Fruit fly (Drosophila melanogaster): Measurements from ENCODE around the gene ND-ASHI.

The ND-ASHI gene

DNA sequence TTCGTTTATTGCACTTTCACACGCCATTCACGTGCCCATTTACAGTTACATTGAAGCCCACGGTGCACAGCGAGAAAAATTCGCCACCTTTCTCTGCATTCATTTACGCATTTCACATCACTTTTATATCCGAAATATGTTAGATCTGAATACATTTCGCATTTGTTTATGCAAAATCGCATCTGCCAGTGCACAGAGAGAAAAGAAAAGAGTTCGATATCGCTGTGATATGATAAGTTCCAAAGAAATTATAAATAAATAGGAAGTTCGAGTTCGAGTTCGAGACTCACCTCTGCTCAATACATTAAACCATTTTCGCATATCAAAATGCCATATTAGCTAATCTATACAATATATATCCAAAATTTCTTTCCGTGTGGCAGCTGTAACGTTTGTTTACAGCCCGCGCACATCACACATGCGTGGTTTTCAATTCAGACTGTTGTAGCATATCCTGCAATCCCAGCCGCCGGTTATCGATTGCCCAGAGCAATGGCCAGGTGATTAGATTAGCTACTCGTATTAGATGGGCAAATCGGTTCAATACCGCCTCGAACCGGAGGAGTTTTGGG is 22.8 kb downstream of the ND-ASHI start (continued):
- TF ChIP-seq D (optimal IDR thresholded peaks at IDR 0.05) (no peak), D (GFP tag; optimal IDR thresholded peaks at IDR 0.05) (peak; percentile 79), hkb (optimal IDR thresholded peaks at IDR 0.05) (no peak), hkb (GFP tag; IDR thresholded peaks at IDR 0.05) (peak; percentile 88), chn (GFP tag; optimal IDR thresholded peaks at IDR 0.05) (peak; percentile 79), pb (GFP tag; optimal IDR thresholded peaks at IDR 0.05) (peak; percentile 71), bcd (GFP tag; optimal IDR thresholded peaks at IDR 0.05) (peak; percentile 82), CrebB (tag; optimal IDR thresholded peaks at IDR 0.05) (peak; percentile 45), ap (GFP tag; IDR thresholded peaks at IDR 0.05) (peak; percentile 45; the same call in 1 of the 2 replicates), phol (tag; optimal IDR thresholded peaks at IDR 0.05) (peak; percentile 86), otp (GFP tag; IDR thresholded peaks at IDR 0.05) (peak; percentile 73), Vsx1 (GFP tag; optimal IDR thresholded peaks at IDR 0.05) (peak; percentile 62), unc-4 (GFP tag; IDR thresholded peaks at IDR 0.05; ENCODE audit: partially characterized antibody) (no peak), fd102C (GFP tag; optimal IDR thresholded peaks at IDR 0.05) (peak; percentile 17), onecut (GFP tag; IDR thresholded peaks at IDR 0.05) (peak; percentile 81), amos (GFP tag; IDR thresholded peaks at IDR 0.05; ENCODE audit: partially characterized antibody) (no peak), vfl (GFP tag; optimal IDR thresholded peaks at IDR 0.05) (peak; percentile 72), gsb (GFP tag; IDR thresholded peaks at IDR 0.05) (peak; percentile 45; the same call in 1 of the 2 replicates), HLH4C (GFP tag; IDR thresholded peaks at IDR 0.05; ENCODE audit: partially characterized antibody) (no peak), fd64A (GFP tag; optimal IDR thresholded peaks at IDR 0.05) (peak; percentile 18), Fer2 (tag; optimal IDR thresholded peaks at IDR 0.05) (peak; percentile 49), disco-r (GFP tag; optimal IDR thresholded peaks at IDR 0.05) (peak; percentile 65), ro (GFP tag; IDR thresholded peaks at IDR 0.05) (0 out of 2 replicates have a peak, but pooled peaks have one; percentile 53), CG15479 (GFP tag; optimal IDR thresholded peaks at IDR 0.05) (no peak), CG1024 (GFP tag; IDR thresholded peaks at IDR 0.05) (peak; percentile 45; the same call in 1 of the 2 replicates), Nf-YA (GFP tag; IDR thresholded peaks at IDR 0.05) (0 out of 2 replicates have a peak, but pooled peaks have one; percentile 47), CG11247 (GFP tag; IDR thresholded peaks at IDR 0.05) (peak; percentile 75), shn (GFP tag; optimal IDR thresholded peaks at IDR 0.05) (peak; percentile 67), ttk (GFP tag; IDR thresholded peaks at IDR 0.05) (peak; percentile 78), CG12104 (GFP tag; optimal IDR thresholded peaks at IDR 0.05) (peak; percentile 86), CG17328 (GFP tag; IDR thresholded peaks at IDR 0.05) (peak; percentile 76), ash1 (GFP tag; optimal IDR thresholded peaks at IDR 0.05) (no peak), Xbp1 (GFP tag; optimal IDR thresholded peaks at IDR 0.05) (peak; percentile 87), Abd-B (GFP tag; optimal IDR thresholded peaks at IDR 0.05) (peak; percentile 84), p53 (GFP tag; optimal IDR thresholded peaks at IDR 0.05) (peak; percentile 46), her (GFP tag; optimal IDR thresholded peaks at IDR 0.05) (peak; percentile 70), gfzf (GFP tag; optimal IDR thresholded peaks at IDR 0.05) (no peak), Gug (GFP tag; IDR thresholded peaks at IDR 0.05) (peak; percentile 72), Xrp1 (GFP tag; IDR thresholded peaks at IDR 0.05) (peak; percentile 80), corto (GFP tag; optimal IDR thresholded peaks at IDR 0.05) (peak; percentile 73), CG2199 (GFP tag; IDR thresholded peaks at IDR 0.05) (no peak), schlank (tag; optimal IDR thresholded peaks at IDR 0.05) (peak; percentile 70), CG2712 (tag; optimal IDR thresholded peaks at IDR 0.05) (peak; percentile 83), btn (GFP tag; optimal IDR thresholded peaks at IDR 0.05) (peak; percentile 66), CG16779 (GFP tag; IDR thresholded peaks at IDR 0.05) (no peak), toy (GFP tag; IDR thresholded peaks at IDR 0.05) (0 out of 2 replicates have a peak, but pooled peaks have one; percentile 29), CG4360 (GFP tag; IDR thresholded peaks at IDR 0.05) (no peak), TFAM (GFP tag; optimal IDR thresholded peaks at IDR 0.05) (peak; percentile 22), zf30C (GFP tag; optimal IDR thresholded peaks at IDR 0.05) (peak; percentile 84), Nf-YC (tag; optimal IDR thresholded peaks at IDR 0.05) (peak; percentile 72), wek (GFP tag; optimal IDR thresholded peaks at IDR 0.05) (peak; percentile 26)

Measured in whole organism, embryonic.